Worm (Caenorhabditis elegans) whole organism, late embryonic: ENCODE data around the gene C34C6.10.
A peak's percentile ranks its signal among the peaks of the same experiment; 100 is the strongest.

Experiments
- C38D4.7 ChIP-seq: fragments of 200-800 bp; sonication (Bioruptor generic); optimal IDR thresholded peaks from 2 replicates; lab custom pipeline; 2018; ENCODE audit warnings: mild to moderate bottlenecking, missing genetic modification characterization, moderate library complexity, missing compliant biosample characterization
- ahr-1 ChIP-seq: sonication (generic microtip); optimal IDR thresholded peaks from 2 replicates; lab custom pipeline; 2016; ENCODE audit warnings: missing genetic modification characterization, missing compliant biosample characterization
- ama-1 ChIP-seq: fragments of 150-350 bp; optimal IDR thresholded peaks from 2 replicates; lab custom pipeline; 2014
- ceh-14 ChIP-seq: sonication (generic microtip); optimal IDR thresholded peaks from 2 replicates; lab custom pipeline; 2016; ENCODE audit warnings: missing genotype, missing genetic modification characterization, missing compliant biosample characterization
- ceh-18 ChIP-seq: sonication (generic microtip); optimal IDR thresholded peaks from 2 replicates; lab custom pipeline; 2016; ENCODE audit warnings: missing genetic modification characterization, missing compliant biosample characterization
- ceh-2 ChIP-seq: sonication (generic microtip); optimal IDR thresholded peaks from 2 replicates; lab custom pipeline; 2016; ENCODE audit warnings: missing genotype, missing genetic modification characterization, missing compliant biosample characterization
- ceh-31 ChIP-seq: sonication (generic microtip); optimal IDR thresholded peaks from 2 replicates; lab custom pipeline; 2016; ENCODE audit warnings: missing genetic modification characterization, missing compliant biosample characterization
- fkh-10 ChIP-seq: fragments of 150-350 bp; optimal IDR thresholded peaks from 2 replicates; lab custom pipeline; 2014; ENCODE audit warnings: missing biosample characterization, missing genetic modification reagents, missing genetic modification characterization
- hlh-15 ChIP-seq: sonication (generic microtip); optimal IDR thresholded peaks from 2 replicates; lab custom pipeline; 2016; ENCODE audit warnings: missing genetic modification characterization, missing compliant biosample characterization
- hlh-30 ChIP-seq: sonication (generic microtip); optimal IDR thresholded peaks from 2 replicates; lab custom pipeline; 2017; ENCODE audit warnings: antibody characterized with exemption, missing genetic modification characterization, missing compliant biosample characterization; ENCODE audit not compliant: insufficient read depth
- hlh-6 ChIP-seq: sonication (generic microtip); optimal IDR thresholded peaks from 2 replicates; lab custom pipeline; 2016; ENCODE audit warnings: missing genotype, missing genetic modification characterization, missing compliant biosample characterization
- lin-11 ChIP-seq: fragments of 200-800 bp; sonication (Bioruptor generic); optimal IDR thresholded peaks from 2 replicates; lab custom pipeline; 2018; ENCODE audit warnings: mild to moderate bottlenecking, missing genetic modification characterization, missing compliant biosample characterization
- sdc-2 ChIP-seq: sonication (generic microtip); optimal IDR thresholded peaks from 2 replicates; lab custom pipeline; 2016; ENCODE audit warnings: missing genotype, missing genetic modification characterization, missing compliant biosample characterization
- sox-4 ChIP-seq: sonication (generic microtip); optimal IDR thresholded peaks from 2 replicates; lab custom pipeline; 2017; ENCODE audit warnings: mild to moderate bottlenecking, missing genetic modification characterization, inconsistent platforms, missing compliant biosample characterization
- unc-86 ChIP-seq: sonication (generic microtip); optimal IDR thresholded peaks from 2 replicates; lab custom pipeline; 2016; ENCODE audit warnings: missing genetic modification characterization, missing compliant biosample characterization
- zip-5 ChIP-seq: sonication (generic microtip); optimal IDR thresholded peaks from 2 replicates; lab custom pipeline; 2016; ENCODE audit warnings: missing genetic modification characterization, missing compliant biosample characterization

C34C6.10 gene

ce11 chrII:8650644-8651159 lies 45.0 kb downstream of the C34C6.10 start, which contains the start of gene pyr-1:
Gene pyr-1, plus strand, starts transcription at chrII:8651109.
- no peak for TF ChIP-seq hlh-6 (tag; lab: Kevin White, UChicago)
- TF ChIP-seq hlh-15 = no peak
- TF ChIP-seq hlh-30 (tag; lab: Kevin White, UChicago) = peak; percentile 45

ce11 chrII:8648843-8649242 lies 46.8 kb downstream of the C34C6.10 start:
- TF ChIP-seq ceh-2 (tag; lab: Kevin White, UChicago) = no peak
- no peak for TF ChIP-seq sox-4 (tag; lab: Kevin White, UChicago)
- TF ChIP-seq ceh-31 = no peak
- no peak for TF ChIP-seq ceh-18 (tag; lab: Kevin White, UChicago)
- TF ChIP-seq ama-1 (lab: Kevin White, UChicago) = no peak

ce11 chrII:8646437-8646836 lies 49.2 kb downstream of the C34C6.10 start:
- TF ChIP-seq lin-11 (tag; lab: Kevin White, UChicago) (no peak), ama-1 (lab: Kevin White, UChicago) (no peak), sdc-2 (no peak), ahr-1 (tag; lab: Kevin White, UChicago) (no peak), ceh-14 (tag; lab: Kevin White, UChicago) (no peak), zip-5 (tag; lab: Kevin White, UChicago) (no peak), fkh-10 (GFP tag; lab: Kevin White, UChicago) (no peak), C38D4.7 (no peak), unc-86 (tag; lab: Kevin White, UChicago) (no peak)
- TF ChIP-seq, all 69 proteins: peak for 0
